Worm (Caenorhabditis elegans): ENCODE data around the gene nhr-171.

DNA sequence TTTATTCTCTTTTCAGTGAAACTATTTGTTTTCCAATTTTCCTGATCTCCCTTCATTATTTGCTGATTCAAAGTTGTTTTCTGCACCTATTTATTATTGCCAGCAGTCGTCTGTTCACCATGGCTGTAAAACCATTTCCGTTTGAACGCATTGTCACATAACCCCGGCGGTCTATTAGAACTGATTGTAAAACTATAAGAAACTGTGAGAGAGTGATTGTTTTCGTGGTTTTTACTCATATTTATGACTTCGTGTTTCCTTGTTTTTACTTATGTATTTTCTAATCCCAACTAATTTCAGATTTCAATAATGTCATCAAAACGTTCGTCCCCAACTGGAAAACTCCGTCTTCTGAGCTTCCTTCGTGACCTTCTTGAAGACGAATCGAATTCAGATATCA lies 51.4 kb downstream of the nhr-171 start, which contains the start of gene F19F10.1:
- no peak for TF ChIP-seq ref-1 (GFP tag; conservative IDR thresholded peaks at IDR 0.05)
- no peak for TF ChIP-seq tab-1 (GFP tag; IDR thresholded peaks at IDR 0.05)
- TF ChIP-seq ztf-23 (GFP tag; IDR thresholded peaks at IDR 0.05) = no peak
- TF ChIP-seq klf-2 (GFP tag; conservative IDR thresholded peaks at IDR 0.05) = no peak
- no peak for TF ChIP-seq med-1 (GFP tag; optimal IDR thresholded peaks at IDR 0.05; ENCODE audit: insufficient read depth)
